Worm (Caenorhabditis elegans): Measurements from ENCODE around the gene best-5.
A peak's percentile ranks its signal among the peaks of the same experiment; 100 is the strongest.

Gene best-5

ce11 chrIII:9638159-9638754, 51.8 kb downstream of the best-5 start:
- TF ChIP-seq lin-35 (GFP tag; optimal IDR thresholded peaks at IDR 0.05) (peak in 1 of 2 experiments; percentile 43), elt-2 (tag; optimal IDR thresholded peaks at IDR 0.05) (peak; percentile 82), blmp-1 (tag; optimal IDR thresholded peaks at IDR 0.05) (peak; percentile 2), sup-37 (GFP tag; optimal IDR thresholded peaks at IDR 0.05) (no peak), jun-1 (tag; optimal IDR thresholded peaks at IDR 0.05) (no peak), efl-1 (optimal IDR thresholded peaks at IDR 0.05) (no peak), efl-1 (GFP tag; optimal IDR thresholded peaks at IDR 0.05 in 1 of 2) (peak in 1 of 2 experiments; percentile 80), lin-15B (tag; optimal IDR thresholded peaks at IDR 0.05) (no peak), ztf-11 (tag; optimal IDR thresholded peaks at IDR 0.05) (no peak), unc-62 (GFP tag; optimal IDR thresholded peaks at IDR 0.05) (no peak), nhr-20 (tag; optimal IDR thresholded peaks at IDR 0.05) (peak; percentile 10), lin-14 (GFP tag; optimal IDR thresholded peaks at IDR 0.05) (peak; percentile 20), nhr-47 (tag; optimal IDR thresholded peaks at IDR 0.05) (no peak)

ce11 chrIII:9637016-9637415, 53.0 kb downstream of the best-5 start, which contains the start of gene gei-13:
Gene gei-13 (minus strand): TSS chrIII:9637116.
- TF ChIP-seq ceh-88 (GFP tag; IDR thresholded peaks at IDR 0.05) (no peak), efl-1 (optimal IDR thresholded peaks at IDR 0.05) (no peak), efl-1 (GFP tag; optimal IDR thresholded peaks at IDR 0.05 in 1 of 2) (peak in 1 of 2 experiments; percentile 78), fos-1 (tag; optimal IDR thresholded peaks at IDR 0.05) (no peak), nhr-47 (tag; optimal IDR thresholded peaks at IDR 0.05) (no peak), ceh-82 (tag; optimal IDR thresholded peaks at IDR 0.05) (no peak)

Data from whole organism, L1 larva.